Worm (Caenorhabditis elegans): ENCODE measurements around the gene eif-2Bgamma.

DNA sequence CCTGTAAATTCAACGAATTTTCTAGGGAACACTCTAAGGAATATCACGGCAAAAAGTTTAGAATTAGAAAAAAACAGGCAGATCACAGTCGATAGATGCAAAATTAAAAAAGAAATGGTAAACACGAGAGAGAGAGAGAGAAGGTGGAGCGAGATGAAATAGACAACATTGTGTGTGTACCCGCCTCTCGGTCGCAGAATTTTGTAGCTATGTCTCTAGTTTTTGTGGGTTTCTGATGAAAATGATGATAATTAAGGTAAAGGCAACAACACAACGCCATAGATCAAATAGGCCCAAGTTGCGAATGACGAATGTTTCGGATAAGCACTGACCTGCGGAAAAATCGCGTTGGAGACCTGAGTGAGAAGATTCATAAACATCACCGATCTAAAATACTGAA, 6.1 kb upstream of the eif-2Bgamma start, which contains the start of gene sod-1:
- TF ChIP-seq nhr-28 (tag; optimal IDR thresholded peaks at IDR 0.05) = no peak
- no peak for TF ChIP-seq nhr-76 (tag; optimal IDR thresholded peaks at IDR 0.05)
- TF ChIP-seq lin-13 (tag; optimal IDR thresholded peaks at IDR 0.05) = no peak
- TF ChIP-seq unc-39 (tag; optimal IDR thresholded peaks at IDR 0.05) = no peak
- no peak for TF ChIP-seq mab-5 (tag; optimal IDR thresholded peaks at IDR 0.05)
- TF ChIP-seq blmp-1 (tag; optimal IDR thresholded peaks at IDR 0.05) = no peak
- no peak for TF ChIP-seq ztf-11 (tag; optimal IDR thresholded peaks at IDR 0.05)
- no peak for TF ChIP-seq nhr-12 (tag; optimal IDR thresholded peaks at IDR 0.05)
- TF ChIP-seq flh-1 (GFP tag; optimal IDR thresholded peaks at IDR 0.05) = no peak
- no peak for TF ChIP-seq ceh-39 (tag; optimal IDR thresholded peaks at IDR 0.05)
- TF ChIP-seq snpc-4 (tag; optimal IDR thresholded peaks at IDR 0.05) = no peak
